Worm (Caenorhabditis elegans): ENCODE measurements around the gene clpp-1.

Gene clpp-1

ce11 chrII:10304736-10305135, 2.1 kb upstream of the clpp-1 start:
- TF ChIP-seq nhr-25 (tag; optimal IDR thresholded peaks at IDR 0.05), result peak; percentile 13

- TF ChIP-seq nhr-28 (tag; optimal IDR thresholded peaks at IDR 0.05) (no peak), elt-2 (tag; optimal IDR thresholded peaks at IDR 0.05) (peak; percentile 54), nhr-43 (tag; optimal IDR thresholded peaks at IDR 0.05; ENCODE audit: poor library complexity, severe bottlenecking) (peak; percentile 72), lsy-12 (tag; optimal IDR thresholded peaks at IDR 0.05) (peak; percentile 37), nhr-23 (tag; optimal IDR thresholded peaks at IDR 0.05) (peak; percentile 61), lin-39 (tag; optimal IDR thresholded peaks at IDR 0.05) (peak; percentile 58), hmg-11 (tag; optimal IDR thresholded peaks at IDR 0.05) (peak; percentile 86), pqm-1 (tag; optimal IDR thresholded peaks at IDR 0.05) (peak; percentile 75), ztf-11 (tag; optimal IDR thresholded peaks at IDR 0.05) (no peak), nhr-76 (tag; optimal IDR thresholded peaks at IDR 0.05) (no peak), R02D3.7 (tag; optimal IDR thresholded peaks at IDR 0.05) (peak; percentile 60), eor-1 (tag; optimal IDR thresholded peaks at IDR 0.05) (no peak), nhr-11 (tag; optimal IDR thresholded peaks at IDR 0.05) (no peak), nhr-25 (tag; optimal IDR thresholded peaks at IDR 0.05) (peak; percentile 31), ama-1 (optimal IDR thresholded peaks at IDR 0.05) (peak; percentile 61), pha-4 (tag; optimal IDR thresholded peaks at IDR 0.05) (peak; percentile 81), nfya-1 (tag; optimal IDR thresholded peaks at IDR 0.05; ENCODE audit: insufficient read depth) (peak; percentile 70), ZK546.5 (tag; optimal IDR thresholded peaks at IDR 0.05) (no peak), lin-15B (tag; optimal IDR thresholded peaks at IDR 0.05) (peak; percentile 60), sea-2 (GFP tag; optimal IDR thresholded peaks at IDR 0.05) (no peak), ceh-28 (tag; optimal IDR thresholded peaks at IDR 0.05) (peak; percentile 52), aly-2 (tag; optimal IDR thresholded peaks at IDR 0.05) (no peak)
Observed at ce11 chrII:10303663-10304115, 1.0 kb upstream of the clpp-1 start, which contains the start of gene vha-9. Gene vha-9, minus strand, starts transcription at chrII:10303713.

- TF ChIP-seq tbx-2 (tag; optimal IDR thresholded peaks at IDR 0.05), result peak; percentile 31
- peak; percentile 64 for TF ChIP-seq nhr-43 (tag; optimal IDR thresholded peaks at IDR 0.05; ENCODE audit: poor library complexity, severe bottlenecking)
Observed at ce11 chrII:10302141-10302574, 484 bp downstream of the clpp-1 start.

ce11 chrII:10300954-10301353, 1.7 kb downstream of the clpp-1 start, which contains the start of gene mdt-22:
Gene mdt-22, plus strand, starts transcription at chrII:10301216.
- TF ChIP-seq jun-1 (tag; optimal IDR thresholded peaks at IDR 0.05) (peak; percentile 58), ztf-11 (tag; optimal IDR thresholded peaks at IDR 0.05) (no peak), lin-15B (tag; optimal IDR thresholded peaks at IDR 0.05) (peak; percentile 81), fkh-10 (GFP tag; optimal IDR thresholded peaks at IDR 0.05) (peak; percentile 30), nhr-25 (tag; optimal IDR thresholded peaks at IDR 0.05) (peak; percentile 52), lsy-12 (tag; optimal IDR thresholded peaks at IDR 0.05) (peak; percentile 56), ceh-28 (tag; optimal IDR thresholded peaks at IDR 0.05) (peak; percentile 25), unc-39 (tag; optimal IDR thresholded peaks at IDR 0.05) (no peak), ceh-82 (tag; optimal IDR thresholded peaks at IDR 0.05) (peak; percentile 51), snpc-4 (tag; optimal IDR thresholded peaks at IDR 0.05) (peak; percentile 2), skn-1 (tag; optimal IDR thresholded peaks at IDR 0.05) (peak; percentile 29), egl-5 (tag; optimal IDR thresholded peaks at IDR 0.05) (peak; percentile 63), lin-39 (tag; optimal IDR thresholded peaks at IDR 0.05) (no peak), elt-1 (tag; optimal IDR thresholded peaks at IDR 0.05) (no peak), nhr-43 (tag; optimal IDR thresholded peaks at IDR 0.05; ENCODE audit: poor library complexity, severe bottlenecking) (peak; percentile 41), egl-27 (tag; optimal IDR thresholded peaks at IDR 0.05) (peak; percentile 17), ama-1 (optimal IDR thresholded peaks at IDR 0.05) (peak; percentile 62), nfya-1 (tag; optimal IDR thresholded peaks at IDR 0.05; ENCODE audit: insufficient read depth) (peak; percentile 75), nhr-237 (tag; optimal IDR thresholded peaks at IDR 0.05) (no peak), mdl-1 (tag; optimal IDR thresholded peaks at IDR 0.05) (no peak), ztf-4 (tag; optimal IDR thresholded peaks at IDR 0.05) (no peak), nhr-23 (tag; optimal IDR thresholded peaks at IDR 0.05) (peak; percentile 61), elt-2 (tag; optimal IDR thresholded peaks at IDR 0.05) (peak; percentile 55), hmg-11 (tag; optimal IDR thresholded peaks at IDR 0.05) (peak; percentile 93), R02D3.7 (tag; optimal IDR thresholded peaks at IDR 0.05) (peak; percentile 73), pha-4 (tag; optimal IDR thresholded peaks at IDR 0.05) (peak; percentile 81), ZK546.5 (tag; optimal IDR thresholded peaks at IDR 0.05) (no peak)

Measured in whole organism, L3 larva.